Worm (Caenorhabditis elegans): ENCODE results near the gene rip-1.

- TF ChIP-seq him-1 (tag; optimal IDR thresholded peaks at IDR 0.05) (no peak), dao-5 (tag; optimal IDR thresholded peaks at IDR 0.05) (no peak)
Measured at ce11 chrIII:10248441-10249137, 10.0 kb downstream of the rip-1 start, which contains the start of the genes div-1 and cor-1.
